Worm (Caenorhabditis elegans) whole organism, late embryonic: ENCODE measurements around the gene lgc-22.

Source experiments
- C08G9.2 ChIP-seq: sonication (generic microtip); optimal IDR thresholded peaks from 2 replicates; lab custom pipeline; 2016; ENCODE audit warnings: mild to moderate bottlenecking, missing genetic modification characterization, moderate library complexity, missing compliant biosample characterization
- K02D7.2 ChIP-seq: sonication (generic microtip); optimal IDR thresholded peaks from 2 replicates; lab custom pipeline; 2017; ENCODE audit warnings: mild to moderate bottlenecking, missing genetic modification characterization, missing compliant biosample characterization
- K09A11.1 ChIP-seq: sonication (generic microtip); optimal IDR thresholded peaks from 2 replicates; lab custom pipeline; 2017; ENCODE audit warnings: antibody characterized with exemption, mild to moderate bottlenecking, missing genetic modification characterization, missing compliant biosample characterization; ENCODE audit not compliant: insufficient read depth
- T23F11.4 ChIP-seq: fragments of 200-800 bp; sonication (Bioruptor generic); optimal IDR thresholded peaks from 2 replicates; lab custom pipeline; 2018; ENCODE audit warnings: mild to moderate bottlenecking, missing genetic modification characterization, missing compliant biosample characterization
- Y22D7AL.16 ChIP-seq: sonication (generic microtip); optimal IDR thresholded peaks from 2 replicates; lab custom pipeline; 2016; ENCODE audit warnings: missing genetic modification characterization, missing compliant biosample characterization
- ama-1 ChIP-seq: fragments of 150-350 bp; optimal IDR thresholded peaks from 2 replicates; lab custom pipeline; 2014
- ceh-14 ChIP-seq: sonication (generic microtip); optimal IDR thresholded peaks from 2 replicates; lab custom pipeline; 2016; ENCODE audit warnings: missing genotype, missing genetic modification characterization, missing compliant biosample characterization
- ceh-19 ChIP-seq: fragments of 200-800 bp; sonication (Bioruptor generic); optimal IDR thresholded peaks from 2 replicates; lab custom pipeline; 2018; ENCODE audit warnings: mild to moderate bottlenecking, missing genetic modification characterization, missing compliant biosample characterization
- ceh-2 ChIP-seq: sonication (generic microtip); optimal IDR thresholded peaks from 2 replicates; lab custom pipeline; 2016; ENCODE audit warnings: missing genotype, missing genetic modification characterization, missing compliant biosample characterization
- ceh-6 ChIP-seq: fragments of 200-800 bp; sonication (Bioruptor generic); optimal IDR thresholded peaks from 2 replicates; lab custom pipeline; 2018; ENCODE audit warnings: mild to moderate bottlenecking, missing genetic modification characterization, missing compliant biosample characterization
- che-1 ChIP-seq: sonication (generic microtip); optimal IDR thresholded peaks from 2 replicates; lab custom pipeline; 2016; ENCODE audit warnings: mild to moderate bottlenecking, missing genetic modification characterization, missing compliant biosample characterization
- dmd-4 ChIP-seq: sonication (generic microtip); optimal IDR thresholded peaks from 2 replicates; lab custom pipeline; 2016; ENCODE audit warnings: borderline replicate concordance, missing genetic modification characterization, missing compliant biosample characterization
- elt-2 ChIP-seq: sonication (generic microtip); optimal IDR thresholded peaks from 2 replicates; lab custom pipeline; 2016; ENCODE audit warnings: missing genetic modification reagents, missing genetic modification characterization, missing compliant biosample characterization
- fkh-10 ChIP-seq: fragments of 150-350 bp; optimal IDR thresholded peaks from 2 replicates; lab custom pipeline; 2014; ENCODE audit warnings: missing biosample characterization, missing genetic modification reagents, missing genetic modification characterization
- gmeb-2 ChIP-seq: sonication (generic microtip); optimal IDR thresholded peaks from 2 replicates; lab custom pipeline; 2016; ENCODE audit warnings: missing genetic modification characterization, inconsistent platforms, missing compliant biosample characterization
- hlh-13 ChIP-seq: fragments of 200-800 bp; sonication (Bioruptor generic); optimal IDR thresholded peaks from 2 replicates; lab custom pipeline; 2018; ENCODE audit warnings: mild to moderate bottlenecking, missing genetic modification characterization, missing compliant biosample characterization
- hlh-15 ChIP-seq: sonication (generic microtip); optimal IDR thresholded peaks from 2 replicates; lab custom pipeline; 2016; ENCODE audit warnings: missing genetic modification characterization, missing compliant biosample characterization
- hlh-30 ChIP-seq: sonication (generic microtip); optimal IDR thresholded peaks from 2 replicates; lab custom pipeline; 2017; ENCODE audit warnings: antibody characterized with exemption, missing genetic modification characterization, missing compliant biosample characterization; ENCODE audit not compliant: insufficient read depth
- hlh-6 ChIP-seq: sonication (generic microtip); optimal IDR thresholded peaks from 2 replicates; lab custom pipeline; 2016; ENCODE audit warnings: missing genotype, missing genetic modification characterization, missing compliant biosample characterization
- hlh-8 ChIP-seq: sonication (generic microtip); optimal IDR thresholded peaks from 2 replicates; lab custom pipeline; 2016; ENCODE audit warnings: missing genotype, missing genetic modification characterization, missing compliant biosample characterization
- lim-6 ChIP-seq: sonication (generic microtip); optimal IDR thresholded peaks from 2 replicates; lab custom pipeline; 2016; ENCODE audit warnings: missing genetic modification characterization, missing compliant biosample characterization
- lin-11 ChIP-seq: fragments of 200-800 bp; sonication (Bioruptor generic); optimal IDR thresholded peaks from 2 replicates; lab custom pipeline; 2018; ENCODE audit warnings: mild to moderate bottlenecking, missing genetic modification characterization, missing compliant biosample characterization
- mec-3 ChIP-seq: sonication (generic microtip); optimal IDR thresholded peaks from 2 replicates; lab custom pipeline; 2016; ENCODE audit warnings: borderline replicate concordance, missing genetic modification characterization, missing compliant biosample characterization
- nfya-1 ChIP-seq: sonication (generic microtip); optimal IDR thresholded peaks from 2 replicates; lab custom pipeline; 2017; ENCODE audit warnings: missing genetic modification characterization, mild to moderate bottlenecking, missing compliant biosample characterization, antibody characterized with exemption, moderate library complexity
- npax-4 ChIP-seq: sonication (generic microtip); optimal IDR thresholded peaks from 2 replicates; lab custom pipeline; 2016; ENCODE audit warnings: missing genetic modification characterization, missing compliant biosample characterization
- pag-3 ChIP-seq: sonication (generic microtip); optimal IDR thresholded peaks from 2 replicates; lab custom pipeline; 2016; ENCODE audit warnings: missing compliant biosample characterization, missing genetic modification characterization, borderline replicate concordance
- pha-4 ChIP-seq: fragments of 150-350 bp; optimal IDR thresholded peaks from 2 replicates; lab custom pipeline; 2018; ENCODE audit warnings: missing biosample characterization, missing genetic modification reagents, missing genetic modification characterization
- pqm-1 ChIP-seq: sonication (generic microtip); optimal IDR thresholded peaks from 2 replicates; lab custom pipeline; 2016; ENCODE audit warnings: missing genetic modification characterization, missing compliant biosample characterization
- pros-1 ChIP-seq: fragments of 150-350 bp; optimal IDR thresholded peaks from 2 replicates; lab custom pipeline; 2014; ENCODE audit warnings: missing biosample characterization, missing genetic modification reagents, missing genetic modification characterization
- ref-2 ChIP-seq: sonication (generic microtip); optimal IDR thresholded peaks from 2 replicates; lab custom pipeline; 2016; ENCODE audit warnings: missing genetic modification characterization, missing compliant biosample characterization
- rnt-1 ChIP-seq: sonication (generic microtip); optimal IDR thresholded peaks from 2 replicates; lab custom pipeline; 2016; ENCODE audit warnings: missing genetic modification characterization, missing compliant biosample characterization
- sox-4 ChIP-seq: sonication (generic microtip); optimal IDR thresholded peaks from 2 replicates; lab custom pipeline; 2017; ENCODE audit warnings: mild to moderate bottlenecking, missing genetic modification characterization, inconsistent platforms, missing compliant biosample characterization
- syd-9 ChIP-seq: sonication (generic microtip); optimal IDR thresholded peaks from 2 replicates; lab custom pipeline; 2016; ENCODE audit warnings: mild to moderate bottlenecking, missing genetic modification characterization, moderate library complexity, missing compliant biosample characterization
- tbx-2 ChIP-seq: sonication (generic microtip); optimal IDR thresholded peaks from 2 replicates; lab custom pipeline; 2016; ENCODE audit warnings: missing genetic modification characterization, missing compliant biosample characterization
- unc-42 ChIP-seq: sonication (generic microtip); optimal IDR thresholded peaks from 2 replicates; lab custom pipeline; 2016; ENCODE audit warnings: missing genotype, missing genetic modification characterization, missing compliant biosample characterization
- unc-86 ChIP-seq: sonication (generic microtip); optimal IDR thresholded peaks from 2 replicates; lab custom pipeline; 2016; ENCODE audit warnings: missing genetic modification characterization, missing compliant biosample characterization
- ztf-16 ChIP-seq: sonication (generic microtip); optimal IDR thresholded peaks from 2 replicates; lab custom pipeline; 2017; ENCODE audit warnings: missing genetic modification characterization, missing compliant biosample characterization

Gene lgc-22

DNA sequence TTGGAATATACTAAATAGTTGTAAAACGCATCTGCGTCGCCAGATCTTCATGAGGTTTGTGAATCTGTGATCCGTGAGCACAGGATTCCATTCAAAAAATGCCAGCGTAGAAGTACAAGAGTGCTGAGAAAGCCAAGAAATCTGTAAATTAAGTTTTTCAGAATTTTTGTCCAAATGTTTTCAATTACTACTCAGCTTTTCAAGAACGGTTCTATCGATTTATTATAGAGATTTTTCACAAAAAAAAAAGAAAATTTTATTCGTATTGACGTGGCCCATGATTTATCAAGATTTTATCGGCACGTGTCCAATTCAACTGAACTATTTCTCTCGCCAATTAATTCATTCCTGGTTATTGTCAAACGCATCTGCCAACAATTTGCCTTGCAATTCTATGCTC, 31.8 kb upstream of the lgc-22 start, which contains the start of gene F36A4.3:
Gene F36A4.3 (plus strand): TSS at position 301 of the 400 bp plus-strand sequence.
- no peak for TF ChIP-seq sox-4 (tag; lab: Kevin White, UChicago)
- TF ChIP-seq lin-11 (tag; lab: Kevin White, UChicago), result no peak
- TF ChIP-seq npax-4, result no peak
- no peak for TF ChIP-seq ztf-16 (tag; lab: Kevin White, UChicago)
- TF ChIP-seq ceh-6, result no peak
- no peak for TF ChIP-seq syd-9 (tag; lab: Kevin White, UChicago)
- no peak for TF ChIP-seq che-1 (tag; lab: Kevin White, UChicago)
- no peak for TF ChIP-seq K02D7.2 (tag; lab: Kevin White, UChicago)
- TF ChIP-seq dmd-4 (tag; lab: Kevin White, UChicago), result no peak
- no peak for TF ChIP-seq nfya-1 (tag; lab: Kevin White, UChicago)
- TF ChIP-seq hlh-8 (tag; lab: Kevin White, UChicago), result no peak
- TF ChIP-seq unc-86 (tag; lab: Kevin White, UChicago), result no peak
- no peak for TF ChIP-seq hlh-15 (tag; lab: Kevin White, UChicago)
- no peak for TF ChIP-seq ceh-14 (tag; lab: Kevin White, UChicago)
- TF ChIP-seq ref-2 (tag; lab: Kevin White, UChicago), result no peak

DNA sequence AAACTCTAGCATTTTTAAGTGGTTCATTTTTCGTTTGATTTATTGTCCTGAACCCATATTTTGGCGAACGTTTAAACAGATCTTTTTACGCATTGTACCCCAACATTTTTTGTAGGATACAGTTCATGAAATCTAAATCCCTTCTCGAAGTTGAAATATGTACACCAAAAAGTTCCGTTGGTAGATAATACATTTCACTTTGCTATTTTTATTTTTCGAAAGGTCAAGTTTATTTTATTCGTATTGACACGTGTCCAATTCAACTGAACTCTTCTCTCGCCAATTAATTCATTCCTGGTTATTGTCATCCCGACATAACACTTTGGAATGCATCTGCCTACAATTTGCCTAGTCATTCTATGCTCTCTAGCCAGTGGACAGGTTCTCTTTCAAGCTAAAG, 30.2 kb upstream of the lgc-22 start, which contains the start of gene F36A4.2:
Gene F36A4.2 (plus strand): TSS at position 301 of the 400 bp plus-strand sequence.
- TF ChIP-seq hlh-8 (tag; lab: Kevin White, UChicago) (no peak), gmeb-2 (tag; lab: Kevin White, UChicago) (no peak), che-1 (tag; lab: Kevin White, UChicago) (no peak), pha-4 (tag; lab: Kevin White, UChicago) (no peak), ceh-6 (no peak), mec-3 (tag; lab: Kevin White, UChicago) (no peak), ceh-2 (tag; lab: Kevin White, UChicago) (no peak), tbx-2 (no peak), ceh-14 (tag; lab: Kevin White, UChicago) (no peak), T23F11.4 (no peak), hlh-6 (tag; lab: Kevin White, UChicago) (no peak), C08G9.2 (tag; lab: Kevin White, UChicago) (no peak)

- TF ChIP-seq fkh-10, result no peak
- TF ChIP-seq K09A11.1 (tag; lab: Kevin White, UChicago), result no peak
- no peak for TF ChIP-seq ceh-2 (tag; lab: Kevin White, UChicago)
- TF ChIP-seq lim-6 (tag; lab: Kevin White, UChicago), result no peak
- no peak for TF ChIP-seq unc-42 (tag; lab: Kevin White, UChicago)
- TF ChIP-seq pag-3 (tag; lab: Kevin White, UChicago), result no peak
- TF ChIP-seq hlh-13 (GFP tag; lab: Kevin White, UChicago), result no peak
- TF ChIP-seq ceh-19, result no peak
- no peak for TF ChIP-seq pros-1 (tag; lab: Kevin White, UChicago)
- no peak for TF ChIP-seq elt-2
- TF ChIP-seq pqm-1 (tag; lab: Kevin White, UChicago), result no peak
- no peak for TF ChIP-seq rnt-1
- TF ChIP-seq ama-1 (lab: Kevin White, UChicago), result no peak
- no peak for TF ChIP-seq gmeb-2 (tag; lab: Kevin White, UChicago)
- no peak for TF ChIP-seq Y22D7AL.16 (tag; lab: Kevin White, UChicago)
- no peak for TF ChIP-seq mec-3 (tag; lab: Kevin White, UChicago)
- TF ChIP-seq nfya-1 (tag; lab: Kevin White, UChicago), result no peak
- TF ChIP-seq hlh-30, result no peak
Observed at ce11 chrIV:4272167-4272566, 28.9 kb upstream of the lgc-22 start, which contains the start of gene F36A4.1. TSS of gene F36A4.1 (plus strand) at chrIV:4272467.
